Worm (Caenorhabditis elegans) whole organism, mixed stage, embryonic: Measurements from ENCODE around the gene ZC449.5.

Experiments used
- M03D4.4 ChIP-seq: sonication (generic microtip); optimal IDR thresholded peaks from 2 replicates; lab custom pipeline; 2017; ENCODE audit warnings: mild to moderate bottlenecking, missing genetic modification characterization, missing compliant biosample characterization
- bed-3 ChIP-seq: fragments of 200-800 bp; sonication (Bioruptor generic); optimal IDR thresholded peaks from 3 replicates; lab custom pipeline; 2018; ENCODE audit warnings: mild to moderate bottlenecking, missing genetic modification characterization, moderate library complexity, missing compliant biosample characterization
- blmp-1 ChIP-seq: fragments of 150-350 bp; optimal IDR thresholded peaks from 2 replicates; lab custom pipeline; 2014; ENCODE audit warnings: missing biosample characterization, missing genetic modification characterization
- ceh-39 ChIP-seq: fragments of 150-350 bp; optimal IDR thresholded peaks from 2 replicates; lab custom pipeline; 2014; ENCODE audit warnings: missing biosample characterization, missing genetic modification characterization
- ceh-43 ChIP-seq: fragments of 200-800 bp; sonication (Bioruptor generic); optimal IDR thresholded peaks from 2 replicates; lab custom pipeline; 2018; ENCODE audit warnings: mild to moderate bottlenecking, missing genetic modification characterization, moderate library complexity, missing compliant biosample characterization
- ceh-83 ChIP-seq: fragments of 200-800 bp; sonication (Bioruptor generic); optimal IDR thresholded peaks from 2 replicates; lab custom pipeline; 2018; ENCODE audit warnings: mild to moderate bottlenecking, missing genetic modification characterization, missing compliant biosample characterization
- ces-1 ChIP-seq: fragments of 150-350 bp; optimal IDR thresholded peaks from 2 replicates; lab custom pipeline; 2014; ENCODE audit warnings: missing biosample characterization, missing genetic modification reagents, missing genetic modification characterization
- cnd-1 ChIP-seq: fragments of 200-800 bp; sonication (Bioruptor generic); optimal IDR thresholded peaks from 2 replicates; lab custom pipeline; 2018; ENCODE audit warnings: mild to moderate bottlenecking, missing genetic modification characterization, missing compliant biosample characterization
- drap-1 ChIP-seq: fragments of 200-800 bp; sonication (Bioruptor generic); optimal IDR thresholded peaks from 3 replicates; lab custom pipeline; 2018; ENCODE audit warnings: mild to moderate bottlenecking, missing genetic modification characterization, missing compliant biosample characterization
- elt-1 ChIP-seq: sonication (generic microtip); optimal IDR thresholded peaks from 2 replicates; lab custom pipeline; 2017; ENCODE audit warnings: missing genetic modification characterization, mild to moderate bottlenecking, missing compliant biosample characterization, antibody characterized with exemption, moderate library complexity, borderline replicate concordance; ENCODE audit not compliant: insufficient read depth
- elt-3 ChIP-seq: fragments of 150-350 bp; optimal IDR thresholded peaks from 2 replicates; lab custom pipeline; 2014; ENCODE audit warnings: missing biosample characterization, missing genetic modification characterization
- flh-1 ChIP-seq: fragments of 200-800 bp; sonication (Bioruptor generic); optimal IDR thresholded peaks from 2 replicates; lab custom pipeline; 2018; ENCODE audit warnings: mild to moderate bottlenecking, missing genetic modification characterization, moderate library complexity, missing compliant biosample characterization
- ham-2 ChIP-seq: fragments of 200-800 bp; sonication (Bioruptor generic); optimal IDR thresholded peaks from 2 replicates; lab custom pipeline; 2018; ENCODE audit warnings: mild to moderate bottlenecking, missing genetic modification characterization, missing compliant biosample characterization
- hlh-1 ChIP-seq: fragments of 150-350 bp; optimal IDR thresholded peaks from 2 replicates; lab custom pipeline; 2014; ENCODE audit warnings: missing biosample characterization, missing genetic modification reagents, missing genetic modification characterization
- lin-13 ChIP-seq: fragments of 150-350 bp; optimal IDR thresholded peaks from 2 replicates; lab custom pipeline; 2014; ENCODE audit warnings: missing biosample characterization, missing genetic modification characterization
- lin-32 ChIP-seq: fragments of 200-800 bp; sonication (Bioruptor generic); optimal IDR thresholded peaks from 2 replicates; lab custom pipeline; 2018; ENCODE audit warnings: mild to moderate bottlenecking, missing genetic modification characterization, missing compliant biosample characterization
- lsy-2 ChIP-seq: fragments of 150-350 bp; optimal IDR thresholded peaks from 2 replicates; lab custom pipeline; 2014; ENCODE audit warnings: missing biosample characterization, missing genetic modification characterization
- mab-5 ChIP-seq: fragments of 150-350 bp; optimal IDR thresholded peaks from 2 replicates; lab custom pipeline; 2014; ENCODE audit warnings: missing biosample characterization, missing genetic modification characterization
- mep-1 ChIP-seq: fragments of 150-350 bp; optimal IDR thresholded peaks from 2 replicates; lab custom pipeline; 2017; ENCODE audit warnings: missing biosample characterization, missing genetic modification reagents, missing genetic modification characterization, inconsistent platforms
- mls-2 ChIP-seq: sonication (generic microtip); optimal IDR thresholded peaks from 2 replicates; lab custom pipeline; 2016; ENCODE audit warnings: mild to moderate bottlenecking, missing genetic modification characterization, moderate library complexity, missing compliant biosample characterization
- nhr-12 ChIP-seq: fragments of 150-350 bp; optimal IDR thresholded peaks from 2 replicates; lab custom pipeline; 2014; ENCODE audit warnings: missing biosample characterization, missing genetic modification characterization
- nhr-2 ChIP-seq: fragments of 150-350 bp; optimal IDR thresholded peaks from 2 replicates; lab custom pipeline; 2014; ENCODE audit warnings: missing biosample characterization, missing genetic modification characterization
- nhr-237 ChIP-seq: fragments of 150-350 bp; optimal IDR thresholded peaks from 2 replicates; lab custom pipeline; 2014; ENCODE audit warnings: missing biosample characterization, missing genetic modification characterization
- nhr-28 ChIP-seq: fragments of 150-350 bp; optimal IDR thresholded peaks from 2 replicates; lab custom pipeline; 2014; ENCODE audit warnings: missing biosample characterization, missing genetic modification characterization
- nhr-76 ChIP-seq: sonication (generic microtip); optimal IDR thresholded peaks from 2 replicates; lab custom pipeline; 2017; ENCODE audit warnings: missing biosample characterization, missing genetic modification characterization
- pha-4 ChIP-seq: fragments of 150-350 bp; optimal IDR thresholded peaks from 2 replicates; lab custom pipeline; 2018; ENCODE audit warnings: missing biosample characterization, missing genetic modification reagents, missing genetic modification characterization
- sem-2 ChIP-seq: fragments of 200-800 bp; sonication (Bioruptor generic); optimal IDR thresholded peaks from 2 replicates; lab custom pipeline; 2018; ENCODE audit warnings: mild to moderate bottlenecking, missing genetic modification characterization, missing compliant biosample characterization
- snpc-4 ChIP-seq: fragments of 150-350 bp; optimal IDR thresholded peaks from 2 replicates; lab custom pipeline; 2014; ENCODE audit warnings: missing biosample characterization, missing genetic modification characterization
- sptf-1 ChIP-seq: sonication (generic microtip); optimal IDR thresholded peaks from 2 replicates; lab custom pipeline; 2017; ENCODE audit warnings: mild to moderate bottlenecking, missing genetic modification characterization, moderate library complexity, missing compliant biosample characterization
- tbx-8 ChIP-seq: fragments of 200-800 bp; sonication (Bioruptor generic); optimal IDR thresholded peaks from 2 replicates; lab custom pipeline; 2018; ENCODE audit warnings: mild to moderate bottlenecking, missing genetic modification characterization, moderate library complexity, missing compliant biosample characterization
- unc-120 ChIP-seq: sonication (generic microtip); optimal IDR thresholded peaks from 2 replicates; lab custom pipeline; 2017; ENCODE audit warnings: missing genetic modification characterization, missing compliant biosample characterization; ENCODE audit not compliant: poor library complexity, severe bottlenecking
- unc-39 ChIP-seq: fragments of 150-350 bp; optimal IDR thresholded peaks from 2 replicates; lab custom pipeline; 2014; ENCODE audit warnings: missing biosample characterization, missing genetic modification characterization
- unc-62 ChIP-seq: fragments of 150-350 bp; optimal IDR thresholded peaks from 2 replicates; lab custom pipeline; 2014; ENCODE audit warnings: missing biosample characterization, missing genetic modification reagents, missing genetic modification characterization
- zip-8 ChIP-seq: fragments of 150-350 bp; optimal IDR thresholded peaks from 2 replicates; lab custom pipeline; 2014; ENCODE audit warnings: missing biosample characterization, missing genetic modification characterization
- ztf-11 ChIP-seq: fragments of 150-350 bp; optimal IDR thresholded peaks from 2 replicates; lab custom pipeline; 2014; ENCODE audit warnings: missing biosample characterization, missing genetic modification characterization

ZC449.5 gene

ce11 chrX:5037673-5038072, at the start of gene ZC449.5:
ZC449.5 (minus strand) TSS chrX:5037773.
- TF ChIP-seq nhr-237 (tag; lab: Kevin White, UChicago) = no peak
- no peak for TF ChIP-seq drap-1 (GFP tag; lab: Kevin White, UChicago)
- TF ChIP-seq blmp-1 (tag; lab: Kevin White, UChicago) = no peak
- no peak for TF ChIP-seq ceh-83
- no peak for TF ChIP-seq ces-1 (GFP tag; lab: Kevin White, UChicago)
- no peak for TF ChIP-seq elt-3 (tag; lab: Kevin White, UChicago)
- TF ChIP-seq pha-4 = no peak
- TF ChIP-seq nhr-76 (tag; lab: Kevin White, UChicago) = no peak
- no peak for TF ChIP-seq lin-32 (GFP tag; lab: Kevin White, UChicago)
- TF ChIP-seq bed-3 (GFP tag; lab: Kevin White, UChicago) = no peak
- no peak for TF ChIP-seq ztf-11 (tag; lab: Kevin White, UChicago)
- no peak for TF ChIP-seq mls-2 (tag; lab: Kevin White, UChicago)
- no peak for TF ChIP-seq nhr-12
- no peak for TF ChIP-seq flh-1 (GFP tag; lab: Kevin White, UChicago)
- no peak for TF ChIP-seq cnd-1 (tag; lab: Kevin White, UChicago)
- TF ChIP-seq hlh-1 (tag; lab: Kevin White, UChicago) = no peak
- no peak for TF ChIP-seq mab-5 (tag; lab: Kevin White, UChicago)

ce11 chrX:5086212-5086611, 48.6 kb upstream of the ZC449.5 start:
- TF ChIP-seq mep-1 (tag; lab: Kevin White, UChicago) (peak; percentile 14), snpc-4 (no peak)

ce11 chrX:5085465-5085864, 47.9 kb upstream of the ZC449.5 start:
- peak; percentile 91 for TF ChIP-seq flh-1 (GFP tag; lab: Kevin White, UChicago)
- TF ChIP-seq nhr-12 = peak; percentile 56
- TF ChIP-seq elt-3 (tag; lab: Kevin White, UChicago) = peak; percentile 52
- TF ChIP-seq bed-3 (GFP tag; lab: Kevin White, UChicago) = peak; percentile 92
- peak; percentile 94 for TF ChIP-seq ceh-43 (GFP tag; lab: Kevin White, UChicago)
- TF ChIP-seq ham-2 (GFP tag; lab: Kevin White, UChicago) = peak; percentile 97
- TF ChIP-seq nhr-237 (tag; lab: Kevin White, UChicago) = peak; percentile 68
- TF ChIP-seq sem-2 (GFP tag; lab: Kevin White, UChicago) = peak; percentile 93
- peak; percentile 15 for TF ChIP-seq ceh-39
- peak; percentile 64 for TF ChIP-seq pha-4
- peak; percentile 99 for TF ChIP-seq mls-2 (tag; lab: Kevin White, UChicago)
- peak; percentile 90 for TF ChIP-seq lin-32 (GFP tag; lab: Kevin White, UChicago)
- peak; percentile 74 for TF ChIP-seq mab-5 (tag; lab: Kevin White, UChicago)
- TF ChIP-seq lin-13 = peak; percentile 66
- peak; percentile 93 for TF ChIP-seq mep-1 (tag; lab: Kevin White, UChicago)
- TF ChIP-seq unc-39 (tag; lab: Kevin White, UChicago) = peak; percentile 54
- peak; percentile 79 for TF ChIP-seq ztf-11 (tag; lab: Kevin White, UChicago)
- TF ChIP-seq unc-120 (tag; lab: Kevin White, UChicago) = peak; percentile 95
- peak; percentile 92 for TF ChIP-seq tbx-8 (GFP tag; lab: Kevin White, UChicago)
- peak; percentile 73 for TF ChIP-seq ces-1 (GFP tag; lab: Kevin White, UChicago)
- TF ChIP-seq hlh-1 (tag; lab: Kevin White, UChicago) = peak; percentile 81
- no peak for TF ChIP-seq snpc-4
- no peak for TF ChIP-seq blmp-1 (tag; lab: Kevin White, UChicago)
- peak; percentile 96 for TF ChIP-seq cnd-1 (tag; lab: Kevin White, UChicago)
- no peak for TF ChIP-seq zip-8
- peak; percentile 55 for TF ChIP-seq lsy-2 (tag; lab: Kevin White, UChicago)
- TF ChIP-seq nhr-76 (tag; lab: Kevin White, UChicago) = peak; percentile 27
- no peak for TF ChIP-seq elt-1 (tag; lab: Kevin White, UChicago)
- TF ChIP-seq M03D4.4 (tag; lab: Kevin White, UChicago) = peak; percentile 96
- TF ChIP-seq sptf-1 (tag; lab: Kevin White, UChicago) = peak; percentile 98
- peak; percentile 74 for TF ChIP-seq unc-62
- peak; percentile 99 for TF ChIP-seq ceh-83
- no peak for TF ChIP-seq nhr-2
- peak; percentile 98 for TF ChIP-seq drap-1 (GFP tag; lab: Kevin White, UChicago)
- peak; percentile 56 for TF ChIP-seq nhr-28
